Fruit fly (Drosophila melanogaster) whole organism, embryonic: ENCODE measurements around the gene smid.
A peak's percentile ranks its signal among the peaks of the same experiment; 100 is the strongest.

ENCODE experiments used
- Ada2b ChIP-seq: fragments of 200-800 bp; sonication (Bioruptor generic); IDR thresholded peaks from 2 replicates; pipeline ENCODE4 v1.3.6; 2022; ENCODE audit warnings: missing biosample characterization, missing genetic modification characterization
- Aef1 ChIP-seq: fragments of 200-800 bp; sonication (Bioruptor generic); IDR thresholded peaks from 3 replicates; pipeline ENCODE4 v1.3.6; 2022; ENCODE audit warnings: missing biosample characterization, missing genetic modification characterization
- B-H2 ChIP-seq: fragments of 200-800 bp; sonication (Bioruptor generic); optimal IDR thresholded peaks from 2 replicates; lab custom pipeline; 2018; ENCODE audit warnings: missing biosample characterization, mild to moderate bottlenecking, missing genetic modification characterization
- CG12219 ChIP-seq: fragments of 200-800 bp; sonication (Bioruptor generic); optimal IDR thresholded peaks from 3 replicates; lab custom pipeline; 2018; ENCODE audit warnings: missing biosample characterization, mild to moderate bottlenecking, missing genetic modification characterization
- CG12299 ChIP-seq: fragments of 200-800 bp; sonication (Bioruptor generic); optimal IDR thresholded peaks from 2 replicates; lab custom pipeline; 2018; ENCODE audit warnings: missing biosample characterization, mild to moderate bottlenecking, missing genetic modification characterization
- CG1233 ChIP-seq: fragments of 200-800 bp; sonication (Bioruptor generic); optimal IDR thresholded peaks from 4 replicates; lab custom pipeline; 2018; ENCODE audit warnings: missing biosample characterization, mild to moderate bottlenecking, missing genetic modification characterization
- CG12391 ChIP-seq: fragments of 200-800 bp; sonication (Bioruptor generic); optimal IDR thresholded peaks from 3 replicates; lab custom pipeline; 2018; ENCODE audit warnings: missing biosample characterization, mild to moderate bottlenecking, missing genetic modification characterization, moderate library complexity
- CG13287 ChIP-seq: fragments of 200-800 bp; sonication (Bioruptor generic); IDR thresholded peaks from 2 replicates; pipeline ENCODE4 v1.3.6; 2022; ENCODE audit warnings: missing biosample characterization, missing genetic modification characterization; ENCODE audit not compliant: partially characterized antibody
- CG13296 ChIP-seq: fragments of 200-800 bp; sonication (Bioruptor generic); optimal IDR thresholded peaks from 3 replicates; lab custom pipeline; 2018; ENCODE audit warnings: missing biosample characterization, mild to moderate bottlenecking, missing genetic modification characterization
- CG16813 ChIP-seq: fragments of 200-800 bp; sonication (Bioruptor generic); IDR thresholded peaks from 3 replicates; pipeline ENCODE4 v1.3.6; 2022; ENCODE audit warnings: missing biosample characterization, missing genetic modification characterization; ENCODE audit not compliant: partially characterized antibody
- CG17186 ChIP-seq: fragments of 200-800 bp; sonication (Bioruptor generic); optimal IDR thresholded peaks from 3 replicates; lab custom pipeline; 2017; ENCODE audit warnings: missing biosample characterization, missing genetic modification reagents, missing genetic modification characterization
- CG17912 ChIP-seq: fragments of 200-800 bp; sonication (Bioruptor generic); optimal IDR thresholded peaks from 2 replicates; lab custom pipeline; 2018; ENCODE audit warnings: missing biosample characterization, mild to moderate bottlenecking, missing genetic modification characterization
- CG32772 ChIP-seq: fragments of 200-800 bp; sonication (Bioruptor generic); IDR thresholded peaks from 2 replicates; pipeline ENCODE4 v1.3.6; 2022; ENCODE audit warnings: missing biosample characterization, missing genetic modification characterization
- CG4854 ChIP-seq: fragments of 200-800 bp; sonication (Bioruptor generic); optimal IDR thresholded peaks from 2 replicates; lab custom pipeline; 2016; ENCODE audit warnings: missing biosample characterization, missing genetic modification characterization, inconsistent platforms
- CG5180 ChIP-seq: fragments of 200-800 bp; sonication (Bioruptor generic); optimal IDR thresholded peaks from 3 replicates; lab custom pipeline; 2017; ENCODE audit warnings: missing biosample characterization, missing genetic modification characterization, mild to moderate bottlenecking, moderate library complexity, missing genetic modification reagents
- CG8290 ChIP-seq, 3 experiments: fragments of 200-800 bp; sonication (Bioruptor generic); optimal IDR thresholded peaks; 2 replicates each; lab custom pipeline; 2016 to 2019; ENCODE audit warnings: missing biosample characterization in 3 of 3, missing genetic modification characterization in 3 of 3, mild to moderate bottlenecking in 2 of 3, moderate library complexity in 1 of 3
- CoRest ChIP-seq: fragments of 200-800 bp; sonication (Bioruptor generic); optimal IDR thresholded peaks from 3 replicates; lab custom pipeline; 2018; ENCODE audit warnings: missing biosample characterization, mild to moderate bottlenecking, missing genetic modification characterization, moderate library complexity
- Dref ChIP-seq: fragments of 200-800 bp; sonication (Bioruptor generic); IDR thresholded peaks from 2 replicates; pipeline ENCODE4 v1.3.6; 2022; ENCODE audit warnings: missing biosample characterization, missing genetic modification characterization
- Drgx ChIP-seq: fragments of 200-800 bp; sonication (Bioruptor generic); IDR thresholded peaks from 2 replicates; pipeline ENCODE4 v1.3.6; 2022; ENCODE audit warnings: missing biosample characterization, missing genetic modification characterization
- Hand ChIP-seq: fragments of 200-800 bp; sonication (Bioruptor generic); optimal IDR thresholded peaks from 2 replicates; lab custom pipeline; 2017; ENCODE audit warnings: mild to moderate bottlenecking, missing biosample characterization, missing genetic modification reagents, missing genetic modification characterization
- Hmr ChIP-seq: fragments of 200-800 bp; sonication (Bioruptor generic); optimal IDR thresholded peaks from 3 replicates; lab custom pipeline; 2017; ENCODE audit warnings: mild to moderate bottlenecking, missing biosample characterization, missing genetic modification reagents, missing genetic modification characterization
- Lpt ChIP-seq: fragments of >200 bp; optimal IDR thresholded peaks from 2 replicates; lab custom pipeline; 2018; ENCODE audit warnings: missing biosample characterization, missing genetic modification characterization
- MBD-R2 ChIP-seq: fragments of 200-800 bp; sonication (Bioruptor generic); IDR thresholded peaks from 2 replicates; pipeline ENCODE4 v1.3.6; 2022; ENCODE audit warnings: missing biosample characterization, missing genetic modification characterization
- MTF-1 ChIP-seq: fragments of 200-800 bp; sonication (Bioruptor generic); optimal IDR thresholded peaks from 2 replicates; lab custom pipeline; 2018; ENCODE audit warnings: missing biosample characterization, mild to moderate bottlenecking, missing genetic modification characterization, borderline replicate concordance
- Meics ChIP-seq: fragments of 200-800 bp; sonication (Bioruptor generic); optimal IDR thresholded peaks from 2 replicates; lab custom pipeline; 2017; ENCODE audit warnings: missing biosample characterization, mild to moderate bottlenecking, missing genetic modification characterization
- Nf-YA ChIP-seq: fragments of 200-800 bp; sonication (Bioruptor generic); IDR thresholded peaks from 2 replicates; pipeline ENCODE4 v1.3.6; 2022; ENCODE audit warnings: missing biosample characterization, missing genetic modification characterization
- Nf-YC ChIP-seq: fragments of 200-800 bp; optimal IDR thresholded peaks from 3 replicates; lab custom pipeline; 2019; ENCODE audit warnings: missing biosample characterization, mild to moderate bottlenecking, missing genetic modification characterization, moderate library complexity
- Optix ChIP-seq: fragments of 200-800 bp; sonication (Bioruptor generic); IDR thresholded peaks from 3 replicates; pipeline ENCODE4 v1.3.6; 2022; ENCODE audit warnings: missing biosample characterization, missing genetic modification characterization
- Ptx1 ChIP-seq: fragments of 200-800 bp; sonication (Bioruptor generic); IDR thresholded peaks from 2 replicates; pipeline ENCODE4 v1.3.6; 2022; ENCODE audit warnings: missing biosample characterization, missing genetic modification characterization
- Scr ChIP-seq: fragments of 200-800 bp; sonication (Bioruptor generic); IDR thresholded peaks from 2 replicates; pipeline ENCODE4 v1.3.6; 2022; ENCODE audit warnings: missing biosample characterization, missing genetic modification characterization; ENCODE audit not compliant: partially characterized antibody
- Ssrp ChIP-seq: fragments of 200-800 bp; sonication (Bioruptor generic); optimal IDR thresholded peaks from 2 replicates; lab custom pipeline; 2018; ENCODE audit warnings: missing biosample characterization, mild to moderate bottlenecking, missing genetic modification characterization, moderate library complexity
- Usf ChIP-seq: fragments of 200-800 bp; sonication (Bioruptor generic); optimal IDR thresholded peaks from 2 replicates; lab custom pipeline; 2017; ENCODE audit warnings: missing genotype, missing biosample characterization, missing genetic modification characterization
- ara ChIP-seq: fragments of 200-800 bp; sonication (Bioruptor generic); IDR thresholded peaks from 2 replicates; pipeline ENCODE4 v1.3.6; 2022; ENCODE audit warnings: missing biosample characterization, missing genetic modification characterization
- bigmax ChIP-seq: fragments of 200-800 bp; sonication (Bioruptor generic); optimal IDR thresholded peaks from 2 replicates; lab custom pipeline; 2018; ENCODE audit warnings: missing biosample characterization, mild to moderate bottlenecking, missing genetic modification characterization
- croc ChIP-seq: fragments of 200-800 bp; sonication (Bioruptor generic); conservative IDR thresholded peaks from 3 replicates; pipeline ENCODE4 v1.3.6; 2022; ENCODE audit warnings: missing biosample characterization, missing genetic modification characterization
- crp ChIP-seq, 2 experiments: fragments of 200-800 bp; sonication (Bioruptor generic); optimal IDR thresholded peaks; 2 replicates in 1 of 2; 3 replicates in 1 of 2; lab custom pipeline; 2017; ENCODE audit warnings: missing biosample characterization in 2 of 2, missing genetic modification characterization in 2 of 2, mild to moderate bottlenecking in 1 of 2, moderate library complexity in 1 of 2
- dmrt99B ChIP-seq: fragments of 200-800 bp; sonication (Bioruptor generic); optimal IDR thresholded peaks from 2 replicates; lab custom pipeline; 2018; ENCODE audit warnings: missing biosample characterization, mild to moderate bottlenecking, missing genetic modification characterization, moderate library complexity
- emc ChIP-seq: fragments of 200-800 bp; sonication (Bioruptor generic); optimal IDR thresholded peaks from 2 replicates; lab custom pipeline; 2016; ENCODE audit warnings: missing biosample characterization, missing genetic modification characterization
- esg ChIP-seq: fragments of 200-800 bp; sonication (Bioruptor generic); conservative IDR thresholded peaks from 2 replicates; pipeline ENCODE4 v1.3.6; 2022; ENCODE audit warnings: missing biosample characterization, missing genetic modification characterization
- fd102C ChIP-seq: fragments of 200-800 bp; sonication (Bioruptor generic); optimal IDR thresholded peaks from 2 replicates; lab custom pipeline; 2018; ENCODE audit warnings: missing biosample characterization, mild to moderate bottlenecking, missing genetic modification characterization, moderate library complexity
- grn ChIP-seq: fragments of 200-800 bp; sonication (Bioruptor generic); optimal IDR thresholded peaks from 3 replicates; lab custom pipeline; 2017; ENCODE audit warnings: missing biosample characterization, missing genetic modification characterization
- hkb ChIP-seq, 2 experiments: fragments of 200-800 bp in 1 of 2; fragments of >200 bp in 1 of 2; sonication (Bioruptor generic) in 1 of 2; IDR thresholded peaks in 1 of 2; optimal IDR thresholded peaks in 1 of 2; 2 replicates each; pipeline versions ENCODE4 v1.3.6 to Lab custom; 2017 to 2022; ENCODE audit warnings: missing biosample characterization in 1 of 2, missing genetic modification characterization in 1 of 2
- lmd ChIP-seq: fragments of 200-800 bp; sonication (Bioruptor generic); IDR thresholded peaks from 2 replicates; pipeline ENCODE4 v1.3.6; 2022; ENCODE audit warnings: missing biosample characterization, missing genetic modification characterization
- nom ChIP-seq: fragments of 200-800 bp; sonication (Bioruptor generic); optimal IDR thresholded peaks from 2 replicates; lab custom pipeline; 2017; ENCODE audit warnings: missing biosample characterization, missing genetic modification characterization, mild to moderate bottlenecking, moderate library complexity, missing genetic modification reagents
- pho ChIP-seq: fragments of 200-800 bp; sonication (Bioruptor generic); optimal IDR thresholded peaks from 2 replicates; lab custom pipeline; 2016; ENCODE audit warnings: missing biosample characterization, missing genetic modification characterization
- seq ChIP-seq: fragments of 200-800 bp; sonication (Bioruptor generic); IDR thresholded peaks from 2 replicates; pipeline ENCODE4 v1.3.6; 2022; ENCODE audit warnings: missing biosample characterization, missing genetic modification characterization
- unpg ChIP-seq: fragments of 200-800 bp; sonication (Bioruptor generic); optimal IDR thresholded peaks from 3 replicates; lab custom pipeline; 2018; ENCODE audit warnings: missing biosample characterization, mild to moderate bottlenecking, missing genetic modification characterization, moderate library complexity
- wek ChIP-seq: fragments of 200-800 bp; sonication (Bioruptor generic); optimal IDR thresholded peaks from 3 replicates; lab custom pipeline; 2018; ENCODE audit warnings: missing biosample characterization, mild to moderate bottlenecking, missing genetic modification characterization, moderate library complexity
- z ChIP-seq: fragments of 200-800 bp; sonication (Bioruptor generic); IDR thresholded peaks from 3 replicates; pipeline ENCODE4 v1.3.6; 2022; ENCODE audit warnings: missing biosample characterization, missing genetic modification characterization

The smid gene

DNA sequence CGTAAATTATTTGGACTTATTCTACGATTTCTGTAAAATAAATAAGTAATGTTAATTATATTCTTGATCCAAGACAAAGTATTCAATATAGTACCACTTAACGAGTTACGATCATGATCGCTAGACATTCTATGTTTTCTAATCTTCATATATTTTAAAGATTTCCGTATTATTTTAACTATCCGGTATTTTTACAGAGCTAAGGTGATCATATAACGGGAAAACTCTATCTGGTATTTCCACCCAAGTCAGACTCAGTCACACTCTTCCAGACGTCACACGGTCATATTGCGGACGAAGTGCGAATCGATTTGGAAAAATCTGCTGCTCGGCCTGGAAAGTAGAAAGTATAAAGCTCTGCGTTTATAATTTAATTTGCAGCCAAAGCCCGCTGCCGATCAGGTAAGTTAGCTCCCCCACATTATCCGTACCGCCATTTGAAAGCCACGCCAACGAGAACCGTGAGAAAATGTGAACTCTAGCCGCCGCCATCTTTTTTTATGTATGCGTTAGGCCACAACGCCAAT lies 42.1 kb upstream of the smid start, which contains the start of the genes lark and eco (continued):
- TF ChIP-seq esg (GFP tag; lab: Robert Waterston, UW) (no peak), CG12391 (peak; percentile 20), Nf-YC (tag; lab: Kevin White, UChicago) (peak; percentile 1), crp (GFP tag; optimal IDR thresholded peaks at IDR 0.05; lab: Kevin White, UChicago) (no peak), Usf (GFP tag; lab: Kevin White, UChicago) (no peak), Scr (GFP tag; lab: Robert Waterston, UW) (no peak), unpg (GFP tag; lab: Kevin White, UChicago) (no peak), CG17186 (no peak), CG16813 (no peak), CoRest (tag; lab: Kevin White, UChicago) (peak; percentile 8), bigmax (GFP tag; lab: Kevin White, UChicago) (no peak), croc (no peak), Ada2b (no peak), CG13296 (GFP tag; lab: Kevin White, UChicago) (no peak), CG13287 (GFP tag; lab: Robert Waterston, UW) (peak; percentile 25; the same call in 1 of the 2 replicates), B-H2 (no peak), hkb (optimal IDR thresholded peaks at IDR 0.05; lab: Kevin White, UChicago) (no peak), hkb (GFP tag; IDR thresholded peaks at IDR 0.05; lab: Robert Waterston, UW) (no peak), CG5180 (GFP tag; lab: Kevin White, UChicago) (no peak), lmd (GFP tag; lab: Robert Waterston, UW) (no peak), CG8290 (GFP tag; optimal IDR thresholded peaks at IDR 0.05; lab: Kevin White, UChicago) (no peak), CG8290 (tag; optimal IDR thresholded peaks at IDR 0.05; lab: Kevin White, UChicago) (no peak), Ptx1 (GFP tag; lab: Robert Waterston, UW) (no peak), MBD-R2 (GFP tag; lab: Robert Waterston, UW) (peak; percentile 23; the same call in 1 of the 2 replicates), emc (GFP tag; lab: Kevin White, UChicago) (no peak), Hand (GFP tag; lab: Kevin White, UChicago) (no peak), CG12299 (tag; lab: Kevin White, UChicago) (peak; percentile 60), Hmr (GFP tag; lab: Kevin White, UChicago) (no peak), pho (GFP tag; lab: Kevin White, UChicago) (no peak), nom (GFP tag; lab: Kevin White, UChicago) (peak; percentile 57), Optix (no peak), Aef1 (GFP tag; lab: Robert Waterston, UW) (no peak), CG12219 (GFP tag; lab: Kevin White, UChicago) (no peak), wek (GFP tag; lab: Kevin White, UChicago) (peak; percentile 4), ara (GFP tag; lab: Robert Waterston, UW) (no peak), Drgx (GFP tag; lab: Robert Waterston, UW) (no peak), Ssrp (tag; lab: Kevin White, UChicago) (no peak), MTF-1 (GFP tag; lab: Kevin White, UChicago) (no peak), grn (GFP tag; lab: Kevin White, UChicago) (no peak), z (GFP tag; lab: Robert Waterston, UW) (no peak), seq (no peak), CG4854 (no peak), CG32772 (GFP tag; lab: Robert Waterston, UW) (no peak), Lpt (GFP tag; lab: Kevin White, UChicago) (no peak), Nf-YA (GFP tag; lab: Robert Waterston, UW) (no peak), Meics (no peak), Dref (GFP tag; lab: Robert Waterston, UW) (no peak), fd102C (GFP tag; lab: Kevin White, UChicago) (no peak), CG1233 (GFP tag; lab: Kevin White, UChicago) (no peak), dmrt99B (no peak), CG17912 (GFP tag; lab: Kevin White, UChicago) (no peak)
